Worm (Caenorhabditis elegans): ENCODE measurements around the gene T21E8.7.

T21E8.7 gene

ce11 chrX:10885872-10886271 lies 2.6 kb downstream of the T21E8.7 start, which contains the start of gene T21E8.5:
TSS of gene T21E8.5 (plus strand) at chrX:10886172.
- TF ChIP-seq lsy-2 (tag; optimal IDR thresholded peaks at IDR 0.05) (no peak), unc-130 (GFP tag; optimal IDR thresholded peaks at IDR 0.05) (no peak), dmd-8 (GFP tag; IDR thresholded peaks at IDR 0.05) (no peak), ceh-32 (tag; optimal IDR thresholded peaks at IDR 0.05; ENCODE audit: poor library complexity) (no peak), hlh-11 (tag; optimal IDR thresholded peaks at IDR 0.05) (no peak), dpl-1 (GFP tag; optimal IDR thresholded peaks at IDR 0.05) (no peak), hif-1 (tag; optimal IDR thresholded peaks at IDR 0.05) (no peak), skn-1 (tag; optimal IDR thresholded peaks at IDR 0.05) (no peak), madf-9 (GFP tag; conservative IDR thresholded peaks at IDR 0.05) (no peak), snpc-4 (tag; optimal IDR thresholded peaks at IDR 0.05) (no peak)

ce11 chrX:10888201-10888600 lies 4.9 kb downstream of the T21E8.7 start, which contains the start of gene F47B10.6:
TSS of gene F47B10.6 (plus strand) at chrX:10888501.
- TF ChIP-seq daf-16 (GFP tag; optimal IDR thresholded peaks at IDR 0.05), result no peak
- TF ChIP-seq daf-16 (tag; optimal IDR thresholded peaks at IDR 0.05), result no peak
- TF ChIP-seq mdl-1 (tag; optimal IDR thresholded peaks at IDR 0.05), result no peak
- TF ChIP-seq ama-1 (optimal IDR thresholded peaks at IDR 0.05), result no peak
- no peak for TF ChIP-seq nhr-76 (tag; optimal IDR thresholded peaks at IDR 0.05)
- no peak for TF ChIP-seq tag-97 (GFP tag; IDR thresholded peaks at IDR 0.05)
- TF ChIP-seq hif-1 (tag; optimal IDR thresholded peaks at IDR 0.05), result no peak
- TF ChIP-seq F26F4.8 (GFP tag; conservative IDR thresholded peaks at IDR 0.05), result no peak
- no peak for TF ChIP-seq mdt-29 (GFP tag; IDR thresholded peaks at IDR 0.05)
- no peak for TF ChIP-seq snpc-1.2 (GFP tag; IDR thresholded peaks at IDR 0.05)
- no peak for TF ChIP-seq unc-39 (tag; optimal IDR thresholded peaks at IDR 0.05)
- TF ChIP-seq T26A8.4 (GFP tag; IDR thresholded peaks at IDR 0.05), result no peak
- no peak for TF ChIP-seq Y75B8A.6 (GFP tag; IDR thresholded peaks at IDR 0.05)
- no peak for TF ChIP-seq duxl-1 (tag; optimal IDR thresholded peaks at IDR 0.05; ENCODE audit: poor library complexity)
- TF ChIP-seq ceh-62 (tag; optimal IDR thresholded peaks at IDR 0.05), result no peak
- no peak for TF ChIP-seq dmd-8 (GFP tag; IDR thresholded peaks at IDR 0.05)
- no peak for TF ChIP-seq nhr-25 (tag; optimal IDR thresholded peaks at IDR 0.05; ENCODE audit: borderline replicate concordance, insufficient read depth)

ce11 chrX:10890456-10890855 lies 7.2 kb downstream of the T21E8.7 start, which contains the start of gene F47B10.5:
TSS of gene F47B10.5 (minus strand) at chrX:10890556.
- TF ChIP-seq daf-8 (GFP tag; IDR thresholded peaks at IDR 0.05), result no peak
- TF ChIP-seq ztf-11 (tag; optimal IDR thresholded peaks at IDR 0.05), result no peak
- no peak for TF ChIP-seq dmd-6 (GFP tag; IDR thresholded peaks at IDR 0.05)
- TF ChIP-seq aha-1 (tag), result peak; percentile 35
- TF ChIP-seq nhr-48 (tag; optimal IDR thresholded peaks at IDR 0.05), result no peak

- TF ChIP-seq nhr-77 (tag; optimal IDR thresholded peaks at IDR 0.05) (no peak), sdz-12 (GFP tag; optimal IDR thresholded peaks at IDR 0.05) (no peak), snpc-4 (tag; optimal IDR thresholded peaks at IDR 0.05) (no peak), lin-39 (tag; optimal IDR thresholded peaks at IDR 0.05) (no peak), ces-1 (GFP tag; optimal IDR thresholded peaks at IDR 0.05) (no peak), R02D3.7 (tag; optimal IDR thresholded peaks at IDR 0.05) (no peak), zag-1 (tag; optimal IDR thresholded peaks at IDR 0.05) (no peak), hlh-11 (tag; optimal IDR thresholded peaks at IDR 0.05) (no peak), php-3 (GFP tag; IDR thresholded peaks at IDR 0.05) (no peak), daf-12 (tag; optimal IDR thresholded peaks at IDR 0.05) (no peak), egl-43 (GFP tag; IDR thresholded peaks at IDR 0.05) (no peak), zip-11 (GFP tag; IDR thresholded peaks at IDR 0.05) (no peak), nhr-111 (GFP tag; optimal IDR thresholded peaks at IDR 0.05) (no peak), mdt-29 (GFP tag; IDR thresholded peaks at IDR 0.05) (no peak), nhr-28 (tag; optimal IDR thresholded peaks at IDR 0.05) (no peak), Y48G9A.11 (GFP tag; IDR thresholded peaks at IDR 0.05) (no peak), madf-9 (GFP tag; conservative IDR thresholded peaks at IDR 0.05) (no peak), dpl-1 (GFP tag; optimal IDR thresholded peaks at IDR 0.05) (no peak), daf-16 (GFP tag; optimal IDR thresholded peaks at IDR 0.05) (no peak), daf-16 (tag; optimal IDR thresholded peaks at IDR 0.05) (no peak), ceh-62 (tag; optimal IDR thresholded peaks at IDR 0.05) (no peak)
Observed at ce11 chrX:10890965-10891364, 7.7 kb downstream of the T21E8.7 start, which contains the start of gene F47B10.4. TSS of gene F47B10.4 (plus strand) at chrX:10891265.

Measured in whole organism, L4 larva.